Worm (Caenorhabditis elegans) whole organism, young adult: Measurements from ENCODE around the gene C04C11.25.

Source experiments
- B0019.2 ChIP-seq: fragments of 200-800 bp; sonication (Bioruptor generic); conservative IDR thresholded peaks from 2 replicates; pipeline ENCODE4 v1.3.6; 2022; ENCODE audit warnings: missing genetic modification reagents, missing genetic modification characterization, missing compliant biosample characterization
- B0261.1 ChIP-seq: sonication (generic microtip); optimal IDR thresholded peaks from 2 replicates; lab custom pipeline; 2016; ENCODE audit warnings: mild to moderate bottlenecking, missing genetic modification characterization, moderate library complexity, missing compliant biosample characterization
- C17E4.6 ChIP-seq: fragments of 200-800 bp; sonication (Bioruptor generic); IDR thresholded peaks from 2 replicates; pipeline ENCODE4 v1.3.6; 2022; ENCODE audit warnings: missing genetic modification reagents, missing genetic modification characterization, missing compliant biosample characterization
- D2030.7 ChIP-seq: fragments of 200-800 bp; sonication (Bioruptor generic); IDR thresholded peaks from 2 replicates; pipeline ENCODE4 v1.3.6; 2022; ENCODE audit warnings: missing genetic modification reagents, missing genetic modification characterization, missing compliant biosample characterization
- F10E7.11 ChIP-seq: sonication (generic microtip); optimal IDR thresholded peaks from 2 replicates; lab custom pipeline; 2017; ENCODE audit warnings: mild to moderate bottlenecking, missing genetic modification characterization, moderate library complexity, missing compliant biosample characterization
- F22D6.2 ChIP-seq: sonication (generic microtip); optimal IDR thresholded peaks from 2 replicates; lab custom pipeline; 2016; ENCODE audit warnings: mild to moderate bottlenecking, missing genetic modification characterization, missing compliant biosample characterization
- F23B12.7 ChIP-seq: sonication (generic microtip); optimal IDR thresholded peaks from 2 replicates; lab custom pipeline; 2017; ENCODE audit warnings: missing genetic modification characterization, mild to moderate bottlenecking, missing compliant biosample characterization, antibody characterized with exemption, moderate library complexity; ENCODE audit not compliant: insufficient read depth
- F37B4.10 ChIP-seq: fragments of 200-800 bp; sonication (Bioruptor generic); IDR thresholded peaks from 2 replicates; pipeline ENCODE4 v1.3.6; 2022; ENCODE audit warnings: missing genetic modification characterization, missing compliant biosample characterization
- F39B2.1 ChIP-seq: fragments of 200-800 bp; sonication (Bioruptor generic); IDR thresholded peaks from 2 replicates; pipeline ENCODE4 v1.3.6; 2022; ENCODE audit warnings: missing genetic modification reagents, missing genetic modification characterization, missing compliant biosample characterization
- F49E8.2 ChIP-seq: sonication (generic microtip); optimal IDR thresholded peaks from 3 replicates; lab custom pipeline; 2017; ENCODE audit warnings: missing genetic modification characterization, mild to moderate bottlenecking, missing compliant biosample characterization, antibody characterized with exemption, moderate library complexity; ENCODE audit not compliant: insufficient read depth
- F52B5.7 ChIP-seq: sonication (generic microtip); optimal IDR thresholded peaks from 2 replicates; lab custom pipeline; 2016; ENCODE audit warnings: mild to moderate bottlenecking, missing genetic modification characterization, missing compliant biosample characterization
- F55B11.4 ChIP-seq: sonication (generic microtip); optimal IDR thresholded peaks from 2 replicates; lab custom pipeline; 2016; ENCODE audit warnings: missing compliant biosample characterization, missing genetic modification characterization, borderline replicate concordance; ENCODE audit not compliant: insufficient read depth
- F57A8.1 ChIP-seq: fragments of 200-800 bp; sonication (Bioruptor generic); optimal IDR thresholded peaks from 2 replicates; lab custom pipeline; 2018; ENCODE audit warnings: mild to moderate bottlenecking, missing genetic modification characterization, moderate library complexity, missing compliant biosample characterization
- K11D2.4 ChIP-seq: fragments of 200-800 bp; sonication (Bioruptor generic); IDR thresholded peaks from 2 replicates; pipeline ENCODE4 v1.3.6; 2022; ENCODE audit warnings: missing genetic modification reagents, missing genetic modification characterization, missing compliant biosample characterization
- T26A5.8 ChIP-seq: sonication (generic microtip); optimal IDR thresholded peaks from 2 replicates; lab custom pipeline; 2016; ENCODE audit warnings: missing genetic modification characterization, missing compliant biosample characterization
- Y79H2A.3 ChIP-seq: fragments of 200-800 bp; sonication (Bioruptor generic); conservative IDR thresholded peaks from 2 replicates; pipeline ENCODE4 v1.3.6; 2022; ENCODE audit warnings: missing genetic modification reagents, missing genetic modification characterization, missing compliant biosample characterization
- akir-1 ChIP-seq: fragments of 200-800 bp; sonication (Bioruptor generic); optimal IDR thresholded peaks from 2 replicates; lab custom pipeline; 2018; ENCODE audit warnings: mild to moderate bottlenecking, missing genetic modification characterization, moderate library complexity, missing compliant biosample characterization
- ama-1 ChIP-seq, 3 experiments: fragments of 150-350 bp in 1 of 3; sonication (generic microtip) in 2 of 3; optimal IDR thresholded peaks; 2 replicates each; lab custom pipeline; 2014 to 2018; ENCODE audit warnings: missing biosample characterization in 2 of 3, missing genetic modification characterization in 2 of 3, missing genetic modification reagents in 2 of 3
- aptf-3 ChIP-seq: fragments of 200-800 bp; sonication (Bioruptor generic); IDR thresholded peaks from 2 replicates; pipeline ENCODE4 v1.3.6; 2022; ENCODE audit warnings: missing genetic modification characterization, missing compliant biosample characterization
- attf-5 ChIP-seq: fragments of 200-800 bp; sonication (Bioruptor generic); optimal IDR thresholded peaks from 2 replicates; lab custom pipeline; 2018; ENCODE audit warnings: mild to moderate bottlenecking, missing genetic modification characterization, missing compliant biosample characterization
- bed-1 ChIP-seq: fragments of 200-800 bp; sonication (Bioruptor generic); IDR thresholded peaks from 2 replicates; pipeline ENCODE4 v1.3.6; 2022; ENCODE audit warnings: missing genetic modification reagents, missing genetic modification characterization, missing compliant biosample characterization
- cebp-2 ChIP-seq: fragments of 200-800 bp; sonication (Bioruptor generic); IDR thresholded peaks from 2 replicates; pipeline ENCODE4 v1.3.6; 2022; ENCODE audit warnings: missing genetic modification characterization, missing compliant biosample characterization
- ceh-100 ChIP-seq: fragments of 200-800 bp; sonication (Bioruptor generic); IDR thresholded peaks from 2 replicates; pipeline ENCODE4 v1.3.6; 2022; ENCODE audit warnings: missing genetic modification reagents, missing genetic modification characterization, missing compliant biosample characterization
- ceh-27 ChIP-seq: fragments of 200-800 bp; sonication (Bioruptor generic); optimal IDR thresholded peaks from 2 replicates; lab custom pipeline; 2018; ENCODE audit warnings: mild to moderate bottlenecking, missing genetic modification characterization, moderate library complexity, missing compliant biosample characterization
- ceh-91 ChIP-seq: fragments of 200-800 bp; sonication (Bioruptor generic); IDR thresholded peaks from 2 replicates; pipeline ENCODE4 v1.3.6; 2022; ENCODE audit warnings: missing genetic modification reagents, missing genetic modification characterization, missing compliant biosample characterization
- dpff-1 ChIP-seq: sonication (generic microtip); optimal IDR thresholded peaks from 2 replicates; lab custom pipeline; 2017; ENCODE audit warnings: mild to moderate bottlenecking, missing genetic modification characterization, missing compliant biosample characterization
- efl-1 ChIP-seq: fragments of 150-350 bp; optimal IDR thresholded peaks from 2 replicates; lab custom pipeline; 2014; ENCODE audit warnings: missing biosample characterization, missing genetic modification reagents, missing genetic modification characterization
- egl-44 ChIP-seq: fragments of 200-800 bp; sonication (Bioruptor generic); IDR thresholded peaks from 2 replicates; pipeline ENCODE4 v1.3.6; 2022; ENCODE audit warnings: missing genetic modification reagents, missing genetic modification characterization, missing compliant biosample characterization
- him-1 ChIP-seq: sonication (generic microtip); optimal IDR thresholded peaks from 2 replicates; lab custom pipeline; 2016; ENCODE audit warnings: missing genotype, missing genetic modification reagents, missing genetic modification characterization, missing compliant biosample characterization
- hlh-26 ChIP-seq: fragments of 200-800 bp; sonication (Bioruptor generic); conservative IDR thresholded peaks from 2 replicates; pipeline ENCODE4 v1.3.6; 2022; ENCODE audit warnings: missing genetic modification reagents, missing genetic modification characterization, missing compliant biosample characterization
- hmg-1.2 ChIP-seq: fragments of 200-800 bp; sonication (Bioruptor generic); IDR thresholded peaks from 2 replicates; pipeline ENCODE4 v1.3.6; 2022; ENCODE audit warnings: missing genetic modification reagents, missing genetic modification characterization, missing compliant biosample characterization
- hrde-1 ChIP-seq: sonication (generic microtip); optimal IDR thresholded peaks from 2 replicates; lab custom pipeline; 2016; ENCODE audit warnings: missing genetic modification characterization, mild to moderate bottlenecking, missing compliant biosample characterization, moderate library complexity, missing genotype, missing genetic modification reagents, borderline replicate concordance
- lin-26 ChIP-seq: fragments of 200-800 bp; sonication (Bioruptor generic); IDR thresholded peaks from 2 replicates; pipeline ENCODE4 v1.3.6; 2022; ENCODE audit warnings: missing genetic modification reagents, missing genetic modification characterization, missing compliant biosample characterization
- lin-54 ChIP-seq: fragments of 200-800 bp; sonication (Bioruptor generic); optimal IDR thresholded peaks from 2 replicates; lab custom pipeline; 2018; ENCODE audit warnings: mild to moderate bottlenecking, missing genetic modification characterization, missing compliant biosample characterization
- lsl-1 ChIP-seq: fragments of 200-800 bp; sonication (Bioruptor generic); optimal IDR thresholded peaks from 2 replicates; lab custom pipeline; 2018; ENCODE audit warnings: mild to moderate bottlenecking, missing genetic modification characterization, moderate library complexity, missing compliant biosample characterization
- lsy-27 ChIP-seq: sonication (generic microtip); optimal IDR thresholded peaks from 2 replicates; lab custom pipeline; 2017; ENCODE audit warnings: missing genetic modification characterization, mild to moderate bottlenecking, missing compliant biosample characterization, antibody characterized with exemption, missing genotype, borderline replicate concordance; ENCODE audit not compliant: insufficient read depth
- nfya-2 ChIP-seq: fragments of 200-800 bp; sonication (Bioruptor generic); IDR thresholded peaks from 2 replicates; pipeline ENCODE4 v1.3.6; 2022; ENCODE audit warnings: missing genetic modification reagents, missing genetic modification characterization, missing compliant biosample characterization
- nfyb-1 ChIP-seq: fragments of 200-800 bp; sonication (Bioruptor generic); IDR thresholded peaks from 2 replicates; pipeline ENCODE4 v1.3.6; 2022; ENCODE audit warnings: missing genetic modification reagents, missing genetic modification characterization, missing compliant biosample characterization
- nhr-179 ChIP-seq: sonication (generic microtip); optimal IDR thresholded peaks from 2 replicates; lab custom pipeline; 2016; ENCODE audit warnings: mild to moderate bottlenecking, missing genetic modification characterization, missing compliant biosample characterization
- nhr-80 ChIP-seq: sonication (generic microtip); optimal IDR thresholded peaks from 2 replicates; lab custom pipeline; 2016; ENCODE audit warnings: missing genetic modification characterization, missing compliant biosample characterization
- nhr-90 ChIP-seq: sonication (generic microtip); optimal IDR thresholded peaks from 2 replicates; lab custom pipeline; 2016; ENCODE audit warnings: missing genotype, mild to moderate bottlenecking, missing genetic modification characterization, missing compliant biosample characterization
- snpc-1.3 ChIP-seq: sonication (generic microtip); optimal IDR thresholded peaks from 2 replicates; lab custom pipeline; 2017; ENCODE audit warnings: missing genetic modification characterization, mild to moderate bottlenecking, missing compliant biosample characterization, antibody characterized with exemption, moderate library complexity, missing genotype, missing genetic modification reagents; ENCODE audit not compliant: insufficient read depth
- tbp1 ChIP-seq: fragments of 200-800 bp; sonication (Bioruptor generic); optimal IDR thresholded peaks from 2 replicates; lab custom pipeline; 2018; ENCODE audit warnings: mild to moderate bottlenecking, missing genetic modification characterization, missing compliant biosample characterization
- unc-130 ChIP-seq: sonication (generic microtip); optimal IDR thresholded peaks from 2 replicates; lab custom pipeline; 2016; ENCODE audit warnings: missing genetic modification reagents, missing genetic modification characterization, missing compliant biosample characterization
- xnd-1 ChIP-seq: sonication (generic microtip); optimal IDR thresholded peaks from 2 replicates; lab custom pipeline; 2016; ENCODE audit warnings: missing genotype, missing genetic modification reagents, missing genetic modification characterization, missing compliant biosample characterization
- ztf-26 ChIP-seq: sonication (generic microtip); optimal IDR thresholded peaks from 2 replicates; lab custom pipeline; 2017; ENCODE audit warnings: missing genetic modification characterization, missing compliant biosample characterization

Gene C04C11.25

ce11 chrX:14016698-14017097, 1.4 kb upstream of the C04C11.25 start (continued):
- peak; percentile 12 for TF ChIP-seq attf-5 (GFP tag; lab: Kevin White, UChicago)
- 0 out of 2 replicates have a peak, but pooled peaks have one; percentile 37 for TF ChIP-seq nfyb-1 (GFP tag; lab: Robert Waterston, UW)
- TF ChIP-seq unc-130, result no peak
- TF ChIP-seq nhr-80, result no peak
- no peak for TF ChIP-seq snpc-1.3 (tag; lab: Kevin White, UChicago)
- TF ChIP-seq F22D6.2 (tag; lab: Kevin White, UChicago), result no peak
- no peak for TF ChIP-seq B0019.2 (GFP tag; lab: Robert Waterston, UW)

- TF ChIP-seq F39B2.1 (no peak), aptf-3 (0 out of 2 replicates have a peak, but pooled peaks have one; percentile 58), efl-1 (GFP tag; lab: Kevin White, UChicago) (no peak), T26A5.8 (peak; percentile 10), tbp1 (GFP tag; lab: Kevin White, UChicago) (peak; percentile 98), ama-1 (optimal IDR thresholded peaks at IDR 0.05; lab: Kevin White, UChicago) (no peak), ama-1 (GFP tag; optimal IDR thresholded peaks at IDR 0.05; lab: Kevin White, UChicago) (peak in 1 of 2 experiments; percentile 57), F49E8.2 (tag; lab: Kevin White, UChicago) (no peak), ztf-26 (peak; percentile 57), nhr-179 (tag; lab: Kevin White, UChicago) (no peak), ceh-27 (GFP tag; lab: Kevin White, UChicago) (peak; percentile 76), C17E4.6 (GFP tag; lab: Robert Waterston, UW) (no peak), cebp-2 (GFP tag; lab: Robert Waterston, UW) (0 out of 2 replicates have a peak, but pooled peaks have one; percentile 38), ceh-100 (peak; percentile 46; the same call in 1 of the 2 replicates), dpff-1 (tag; lab: Kevin White, UChicago) (no peak), attf-5 (GFP tag; lab: Kevin White, UChicago) (peak; percentile 68), bed-1 (GFP tag; lab: Robert Waterston, UW) (no peak), hlh-26 (no peak), F22D6.2 (tag; lab: Kevin White, UChicago) (peak; percentile 38), xnd-1 (tag; lab: Kevin White, UChicago) (no peak), F23B12.7 (tag; lab: Kevin White, UChicago) (peak; percentile 72), akir-1 (no peak), K11D2.4 (GFP tag; lab: Robert Waterston, UW) (peak; percentile 75), nfya-2 (GFP tag; lab: Robert Waterston, UW) (no peak), him-1 (tag; lab: Kevin White, UChicago) (peak; percentile 89), lsl-1 (GFP tag; lab: Kevin White, UChicago) (no peak), egl-44 (peak; percentile 73), F52B5.7 (tag; lab: Kevin White, UChicago) (peak; percentile 76), hrde-1 (tag; lab: Kevin White, UChicago) (peak; percentile 67), D2030.7 (GFP tag; lab: Robert Waterston, UW) (peak; percentile 61), unc-130 (peak; percentile 31), nhr-90 (tag; lab: Kevin White, UChicago) (peak; percentile 71), F55B11.4 (no peak), F37B4.10 (GFP tag; lab: Robert Waterston, UW) (no peak), ceh-91 (GFP tag; lab: Robert Waterston, UW) (no peak), lin-54 (no peak), B0261.1 (tag; lab: Kevin White, UChicago) (peak; percentile 98), Y79H2A.3 (GFP tag; lab: Robert Waterston, UW) (no peak), lin-26 (GFP tag; lab: Robert Waterston, UW) (peak; percentile 89), F10E7.11 (tag; lab: Kevin White, UChicago) (no peak), F57A8.1 (no peak), hmg-1.2 (GFP tag; lab: Robert Waterston, UW) (peak; percentile 87), lsy-27 (tag; lab: Kevin White, UChicago) (no peak)
Measured at ce11 chrX:14015808-14016207, 542 bp upstream of the C04C11.25 start.
